Worm (Caenorhabditis elegans) whole organism, L1 larva: ENCODE data around the gene Y57G11C.40.

Experiments used
- aly-2 ChIP-seq: fragments of 150-350 bp; optimal IDR thresholded peaks from 2 replicates; lab custom pipeline; 2014; ENCODE audit warnings: missing biosample characterization, missing genetic modification characterization
- ceh-88 ChIP-seq: fragments of 200-800 bp; sonication (Bioruptor generic); IDR thresholded peaks from 2 replicates; pipeline ENCODE4 v1.3.6; 2022; ENCODE audit warnings: missing genetic modification characterization, missing compliant biosample characterization
- ces-1 ChIP-seq: fragments of 150-350 bp; optimal IDR thresholded peaks from 2 replicates; lab custom pipeline; 2014; ENCODE audit warnings: missing biosample characterization, missing genetic modification reagents, missing genetic modification characterization
- fkh-8 ChIP-seq: sonication (generic microtip); optimal IDR thresholded peaks from 2 replicates; lab custom pipeline; 2016; ENCODE audit warnings: mild to moderate bottlenecking, missing genetic modification characterization, missing compliant biosample characterization
- hlh-4 ChIP-seq: sonication (generic microtip); optimal IDR thresholded peaks from 2 replicates; lab custom pipeline; 2016; ENCODE audit warnings: mild to moderate bottlenecking, missing genetic modification characterization, missing compliant biosample characterization
- lin-13 ChIP-seq: fragments of 150-350 bp; optimal IDR thresholded peaks from 2 replicates; lab custom pipeline; 2014; ENCODE audit warnings: missing biosample characterization, missing genetic modification reagents, missing genetic modification characterization
- mef-2 ChIP-seq: fragments of 150-350 bp; optimal IDR thresholded peaks from 2 replicates; lab custom pipeline; 2014; ENCODE audit warnings: missing biosample characterization, missing genetic modification characterization
- mep-1 ChIP-seq: fragments of 150-350 bp; optimal IDR thresholded peaks from 2 replicates; lab custom pipeline; 2014; ENCODE audit warnings: missing biosample characterization, missing genetic modification characterization
- nhr-11 ChIP-seq: fragments of 150-350 bp; optimal IDR thresholded peaks from 2 replicates; lab custom pipeline; 2014; ENCODE audit warnings: missing biosample characterization, missing genetic modification characterization
- nhr-237 ChIP-seq: fragments of 150-350 bp; optimal IDR thresholded peaks from 2 replicates; lab custom pipeline; 2014; ENCODE audit warnings: missing biosample characterization, missing genetic modification characterization
- nhr-77 ChIP-seq: fragments of 150-350 bp; optimal IDR thresholded peaks from 2 replicates; lab custom pipeline; 2014; ENCODE audit warnings: missing biosample characterization, missing genetic modification characterization
- nhr-90 ChIP-seq: sonication (generic microtip); optimal IDR thresholded peaks from 2 replicates; lab custom pipeline; 2016; ENCODE audit warnings: mild to moderate bottlenecking, missing genetic modification characterization, missing compliant biosample characterization; ENCODE audit not compliant: poor library complexity

DNA sequence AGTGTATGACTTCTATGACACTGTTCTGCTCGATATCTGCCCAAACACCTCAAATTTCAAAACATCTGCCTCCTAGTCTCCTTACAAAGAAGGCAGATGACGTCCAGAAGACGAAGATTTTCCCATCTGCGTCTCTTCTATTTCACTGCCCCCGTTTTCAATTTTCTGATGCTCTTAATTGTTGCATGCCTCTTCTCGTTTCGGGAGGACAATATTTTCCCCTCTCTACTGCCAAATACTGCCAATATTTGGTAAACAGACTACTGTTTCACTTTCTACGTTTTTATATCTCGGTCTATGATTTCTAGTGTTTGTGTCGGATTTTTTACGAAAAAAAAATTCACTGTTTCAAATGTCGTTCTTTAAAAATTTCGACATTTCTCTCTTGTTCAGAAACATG is 42.7 kb downstream of the Y57G11C.40 start:
- TF ChIP-seq nhr-77 (tag; lab: Kevin White, UChicago) (no peak), nhr-90 (tag; lab: Kevin White, UChicago) (no peak), aly-2 (tag; lab: Kevin White, UChicago) (no peak), fkh-8 (tag; lab: Kevin White, UChicago) (no peak), mep-1 (tag; lab: Kevin White, UChicago) (no peak), ces-1 (GFP tag; lab: Kevin White, UChicago) (no peak), ceh-88 (no peak), lin-13 (GFP tag; lab: Kevin White, UChicago) (no peak), mef-2 (tag; lab: Kevin White, UChicago) (no peak), nhr-11 (tag; lab: Kevin White, UChicago) (no peak), nhr-237 (tag; lab: Kevin White, UChicago) (no peak), hlh-4 (tag; lab: Kevin White, UChicago) (no peak)
